Worm (Caenorhabditis elegans): ENCODE data around the gene trmt-10C.2.

Gene trmt-10C.2

DNA sequence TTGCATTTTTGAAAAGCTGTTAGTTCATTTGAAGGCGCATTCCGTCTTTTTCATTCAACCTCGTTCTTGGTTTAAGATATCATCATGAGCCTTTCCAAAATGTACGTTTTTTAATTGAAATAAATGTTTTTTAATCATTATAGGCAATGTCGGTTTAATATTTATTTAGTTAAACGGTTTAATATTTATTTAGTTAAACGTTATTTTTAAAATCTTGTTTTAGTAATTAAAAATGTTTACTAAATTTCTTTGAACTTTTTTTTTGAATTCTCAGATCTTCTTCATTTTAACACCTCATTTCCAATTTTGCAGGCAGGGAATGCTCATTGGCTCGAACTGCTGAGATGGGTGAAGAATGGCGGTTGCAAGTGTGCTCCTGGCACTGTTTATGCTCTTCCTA, 37.0 kb upstream of the trmt-10C.2 start, which contains the start of gene gar-2:
Gene gar-2 (plus strand): TSS at position 301 of the 400 bp plus-strand sequence.
- TF ChIP-seq zfp-3 (GFP tag; conservative IDR thresholded peaks at IDR 0.05), result no peak
- no peak for TF ChIP-seq ceh-82 (tag; optimal IDR thresholded peaks at IDR 0.05)
- TF ChIP-seq jun-1 (tag; optimal IDR thresholded peaks at IDR 0.05), result no peak
- no peak for TF ChIP-seq lin-15B (tag; optimal IDR thresholded peaks at IDR 0.05)
- no peak for TF ChIP-seq spr-3 (GFP tag; optimal IDR thresholded peaks at IDR 0.05)
- no peak for TF ChIP-seq Y48G9A.11 (GFP tag; IDR thresholded peaks at IDR 0.05)
- no peak for TF ChIP-seq ceh-32 (tag; optimal IDR thresholded peaks at IDR 0.05; ENCODE audit: poor library complexity)
- no peak for TF ChIP-seq mxl-3 (GFP tag; optimal IDR thresholded peaks at IDR 0.05)
- no peak for TF ChIP-seq tag-97 (GFP tag; IDR thresholded peaks at IDR 0.05)
- TF ChIP-seq Y75B8A.6 (GFP tag; IDR thresholded peaks at IDR 0.05), result no peak
- TF ChIP-seq egl-43 (GFP tag; IDR thresholded peaks at IDR 0.05), result no peak
- TF ChIP-seq nhr-10 (tag; optimal IDR thresholded peaks at IDR 0.05), result no peak

DNA sequence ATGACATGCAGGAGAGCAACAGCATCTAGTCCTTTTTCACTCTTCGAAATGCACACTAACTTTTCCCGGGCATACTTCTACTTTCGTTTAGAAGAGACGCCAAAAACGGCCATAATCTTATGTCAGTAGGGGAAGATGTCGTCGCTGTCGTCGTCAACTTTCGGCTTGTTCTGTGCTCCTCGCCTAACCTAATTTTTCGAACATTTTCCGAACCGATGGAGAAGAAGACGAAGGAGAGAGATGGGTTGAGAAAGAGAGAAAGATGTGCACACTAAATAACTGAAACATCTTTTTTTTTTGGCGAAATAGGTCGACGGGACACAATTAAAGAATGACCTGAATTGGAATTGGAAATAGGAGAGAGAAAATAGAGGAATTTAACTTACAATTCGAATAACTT, 35.7 kb upstream of the trmt-10C.2 start:
- TF ChIP-seq ces-1 (GFP tag; optimal IDR thresholded peaks at IDR 0.05), result peak; percentile 61
- peak; percentile 39 for TF ChIP-seq fkh-10 (GFP tag; optimal IDR thresholded peaks at IDR 0.05)
- TF ChIP-seq Y75B8A.6 (GFP tag; IDR thresholded peaks at IDR 0.05), result no peak

DNA sequence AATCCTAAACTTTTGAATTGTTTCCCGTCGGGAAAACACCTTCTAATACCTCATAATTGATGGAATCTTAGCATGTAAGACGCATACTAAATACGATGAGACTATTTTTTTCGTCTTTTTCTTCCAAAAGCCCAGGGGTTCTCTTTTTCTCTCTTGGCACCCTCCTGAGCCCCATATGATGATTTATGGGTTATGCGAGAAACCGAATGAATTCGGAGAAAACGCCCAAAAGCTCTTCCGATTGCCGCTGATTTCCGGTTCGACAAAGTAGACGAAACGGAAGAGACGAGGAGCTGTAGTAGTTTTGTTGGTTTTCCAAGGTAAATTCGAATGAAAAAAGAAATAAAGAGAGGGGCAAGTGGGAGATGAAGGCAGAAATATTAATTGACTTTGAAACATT, 34.6 kb upstream of the trmt-10C.2 start:
- TF ChIP-seq nhr-11 (tag; optimal IDR thresholded peaks at IDR 0.05), result no peak
- TF ChIP-seq zip-2 (tag; optimal IDR thresholded peaks at IDR 0.05), result no peak
- no peak for TF ChIP-seq attf-4 (tag; optimal IDR thresholded peaks at IDR 0.05)
- no peak for TF ChIP-seq D1046.2 (GFP tag; IDR thresholded peaks at IDR 0.05)
- no peak for TF ChIP-seq ceh-28 (tag; optimal IDR thresholded peaks at IDR 0.05)
- TF ChIP-seq lsy-2 (tag; optimal IDR thresholded peaks at IDR 0.05), result no peak
- TF ChIP-seq snpc-4 (tag; optimal IDR thresholded peaks at IDR 0.05), result no peak
- TF ChIP-seq dpl-1 (GFP tag; optimal IDR thresholded peaks at IDR 0.05), result no peak
- no peak for TF ChIP-seq dmd-9 (GFP tag; IDR thresholded peaks at IDR 0.05)
- no peak for TF ChIP-seq unc-62 (GFP tag; optimal IDR thresholded peaks at IDR 0.05 in 1 of 2)
- no peak for TF ChIP-seq unc-62 (tag; optimal IDR thresholded peaks at IDR 0.05)
- TF ChIP-seq nhr-48 (tag; optimal IDR thresholded peaks at IDR 0.05), result no peak
- no peak for TF ChIP-seq Y75B8A.6 (GFP tag; IDR thresholded peaks at IDR 0.05)
- TF ChIP-seq rbr-2 (tag; optimal IDR thresholded peaks at IDR 0.05), result no peak

DNA sequence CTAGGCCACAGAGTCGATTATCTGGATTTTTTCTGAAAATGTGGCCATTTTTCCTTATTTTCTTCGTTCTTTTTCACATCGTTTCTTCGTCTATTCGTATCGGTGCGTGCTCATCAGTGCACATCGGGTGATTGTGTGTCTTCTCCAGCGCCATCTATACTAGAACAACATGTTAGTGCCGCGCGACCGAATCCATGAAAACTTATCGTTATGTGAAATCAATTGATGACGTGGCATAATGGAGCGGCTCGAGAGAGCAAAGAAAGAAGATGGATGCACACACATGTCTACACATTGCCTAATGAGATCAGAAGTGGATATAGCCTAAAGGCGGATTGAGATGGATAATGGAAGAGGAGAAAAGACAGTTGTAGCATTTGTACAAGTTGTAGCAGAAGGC, 33.8 kb upstream of the trmt-10C.2 start:
- TF ChIP-seq aha-1 (tag) (peak; percentile 56), egl-43 (GFP tag; IDR thresholded peaks at IDR 0.05) (no peak), unc-62 (GFP tag; optimal IDR thresholded peaks at IDR 0.05 in 1 of 2) (peak in 1 of 2 experiments; percentile 74), unc-62 (tag; optimal IDR thresholded peaks at IDR 0.05) (no peak)

DNA sequence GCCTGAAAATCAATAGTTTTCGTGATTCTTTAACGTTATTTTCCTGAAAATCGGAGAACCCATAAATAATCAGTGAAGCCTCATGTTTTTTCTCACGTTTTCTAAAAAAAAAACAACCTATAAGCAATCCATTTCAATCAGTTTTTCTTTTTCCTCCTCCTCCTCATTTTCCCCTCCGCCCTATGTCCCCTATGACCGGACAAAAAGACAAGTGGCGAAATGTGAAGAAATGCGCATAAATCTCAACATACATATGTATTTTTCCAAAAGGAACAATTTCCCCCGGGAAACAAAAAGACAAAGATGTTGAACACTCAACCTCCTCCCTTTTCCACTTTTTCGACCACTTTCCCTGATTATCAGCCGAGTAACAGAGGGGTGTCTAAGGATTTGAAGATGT, 30.6 kb upstream of the trmt-10C.2 start:
- peak in 1 of 2 experiments; percentile 98 for TF ChIP-seq unc-62 (GFP tag; optimal IDR thresholded peaks at IDR 0.05 in 1 of 2)
- no peak for TF ChIP-seq unc-62 (tag; optimal IDR thresholded peaks at IDR 0.05)
- TF ChIP-seq rbr-2 (tag; optimal IDR thresholded peaks at IDR 0.05), result no peak
- no peak for TF ChIP-seq hif-1 (tag; optimal IDR thresholded peaks at IDR 0.05)
- no peak for TF ChIP-seq mdl-1 (tag; optimal IDR thresholded peaks at IDR 0.05)
- TF ChIP-seq lsy-2 (tag; optimal IDR thresholded peaks at IDR 0.05), result no peak
- no peak for TF ChIP-seq ceh-28 (tag; optimal IDR thresholded peaks at IDR 0.05)
- TF ChIP-seq ztf-11 (tag; optimal IDR thresholded peaks at IDR 0.05), result no peak
- no peak for TF ChIP-seq aly-2 (tag; optimal IDR thresholded peaks at IDR 0.05)
- TF ChIP-seq mep-1 (tag; optimal IDR thresholded peaks at IDR 0.05), result no peak

DNA sequence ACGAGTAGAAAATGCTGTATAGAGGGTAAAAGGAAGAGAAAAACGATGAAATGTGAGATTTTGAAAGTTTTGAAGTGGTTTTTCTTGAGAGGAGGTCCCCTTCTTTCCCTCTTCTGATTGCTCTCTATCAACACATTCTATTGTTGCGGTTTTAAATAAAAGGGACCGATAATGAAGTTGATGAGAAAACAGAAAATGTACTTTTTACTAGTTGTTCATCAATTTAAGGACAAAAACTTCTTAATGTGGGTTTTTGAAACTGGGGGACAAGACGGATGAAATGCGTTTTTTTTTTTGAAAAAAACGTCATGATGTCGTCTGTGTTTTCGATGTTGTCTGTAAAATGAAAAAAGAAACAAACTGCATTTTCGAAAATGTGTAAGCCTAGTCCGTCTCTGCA, 29.3 kb upstream of the trmt-10C.2 start:
- TF ChIP-seq spr-3 (GFP tag; optimal IDR thresholded peaks at IDR 0.05) (no peak), aha-1 (tag) (peak; percentile 93)

Data from whole organism, L4 larva.